Worm (Caenorhabditis elegans) whole organism, dauer: ENCODE results near the gene sex-1.

Experiments used
- unc-62 ChIP-seq: sonication (generic microtip); optimal IDR thresholded peaks from 2 replicates; lab custom pipeline; 2017; ENCODE audit warnings: missing biosample characterization, missing genetic modification reagents, missing genetic modification characterization

sex-1 gene

DNA sequence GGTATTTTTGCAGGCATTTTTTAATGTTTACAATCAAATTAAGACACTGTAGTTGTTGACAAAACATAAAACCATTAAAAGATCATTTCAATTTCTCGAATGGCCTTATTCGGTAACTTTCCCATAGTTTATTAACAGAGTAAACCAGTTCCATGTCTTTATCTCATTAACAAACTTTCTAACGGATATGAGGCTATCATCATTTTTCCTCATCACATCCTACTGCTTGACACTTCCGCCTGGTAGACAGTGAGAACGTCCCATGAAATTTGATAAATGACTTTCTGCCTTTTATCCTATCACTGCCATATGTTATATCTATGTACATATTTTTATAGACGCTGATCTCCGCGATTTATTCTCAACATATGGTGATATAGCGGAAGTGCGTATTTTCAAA is 34.6 kb downstream of the sex-1 start:
- TF ChIP-seq unc-62 (GFP tag; lab: Kevin White, UChicago), result no peak

DNA sequence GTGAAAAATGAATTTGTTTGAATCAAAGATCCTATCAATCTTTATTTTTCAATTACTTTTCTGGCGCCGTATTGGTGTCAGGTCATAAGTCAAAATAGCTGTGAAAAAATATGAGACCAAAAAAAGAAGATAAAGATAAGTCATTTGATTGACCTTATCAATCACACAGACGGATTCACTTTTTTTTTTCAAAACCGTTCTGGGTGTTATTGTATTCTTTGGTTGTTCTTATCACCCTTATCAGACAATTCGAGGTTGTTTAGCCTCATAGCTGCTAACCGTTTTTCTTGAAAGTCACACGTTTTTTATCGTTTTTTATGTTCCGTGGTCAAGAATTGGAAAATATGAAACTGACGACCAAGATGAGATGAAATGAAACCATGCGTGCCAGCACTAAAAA is 36.7 kb downstream of the sex-1 start:
- no peak for TF ChIP-seq unc-62 (GFP tag; lab: Kevin White, UChicago)

DNA sequence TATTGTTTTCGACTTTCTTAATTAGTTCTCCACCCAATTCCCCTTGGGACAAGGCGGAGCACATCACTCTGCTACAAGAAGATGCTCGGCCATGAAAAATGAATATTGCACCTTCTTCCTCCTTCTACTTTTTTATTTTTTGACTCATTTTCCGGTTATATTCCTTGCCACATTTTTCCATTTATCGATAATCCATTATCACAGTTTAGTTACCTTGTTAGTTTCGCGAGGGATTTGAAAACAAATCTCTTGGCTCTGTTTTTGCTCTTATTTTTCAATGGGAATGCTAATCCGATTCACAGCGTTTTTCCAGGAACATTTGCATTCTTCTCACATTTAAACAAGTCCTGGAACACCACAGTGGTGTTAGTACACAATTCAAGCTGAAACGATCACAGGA is 38.2 kb downstream of the sex-1 start, which contains the start of gene rnp-9:
Gene rnp-9 (plus strand): TSS at position 301 of the 400 bp plus-strand sequence.
- no peak for TF ChIP-seq unc-62 (GFP tag; lab: Kevin White, UChicago)

DNA sequence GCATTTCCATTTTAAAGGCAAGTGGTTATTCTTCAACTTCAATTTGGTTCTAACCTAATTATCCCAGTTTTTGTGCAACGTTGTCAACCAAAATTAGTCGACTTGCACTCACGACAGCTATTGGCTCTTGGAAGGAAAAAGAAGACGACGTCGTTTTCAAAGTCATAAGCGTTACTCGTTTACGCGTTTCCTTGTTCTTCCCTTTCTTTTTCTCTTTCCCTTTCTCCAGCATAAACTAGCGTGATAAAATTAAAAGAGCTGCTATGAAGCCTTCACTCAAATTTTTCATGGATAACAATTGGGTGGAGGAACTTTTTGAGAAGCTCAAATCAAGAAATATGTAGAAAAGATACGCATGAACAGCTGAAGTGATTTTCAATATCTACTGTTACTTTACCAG is 42.0 kb downstream of the sex-1 start:
- TF ChIP-seq unc-62 (GFP tag; lab: Kevin White, UChicago), result no peak

DNA sequence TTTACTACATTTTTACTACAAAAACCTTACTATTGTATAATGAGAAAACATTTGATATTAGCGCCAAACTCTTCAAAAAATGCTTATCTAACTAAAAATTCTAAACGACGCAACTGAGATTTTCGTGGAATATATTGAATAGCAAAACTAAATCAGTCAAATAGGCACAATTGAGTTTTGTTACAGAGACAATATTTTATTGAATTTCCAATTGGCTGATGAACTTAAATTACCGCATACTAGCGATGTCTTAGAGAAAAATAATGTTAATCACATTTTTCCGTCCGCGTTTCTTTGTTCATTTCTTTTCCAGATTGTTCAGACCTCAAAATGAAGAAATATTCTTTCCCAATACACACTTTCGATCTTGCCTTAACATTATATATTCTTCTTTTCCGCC is 42.7 kb downstream of the sex-1 start:
- no peak for TF ChIP-seq unc-62 (GFP tag; lab: Kevin White, UChicago)

DNA sequence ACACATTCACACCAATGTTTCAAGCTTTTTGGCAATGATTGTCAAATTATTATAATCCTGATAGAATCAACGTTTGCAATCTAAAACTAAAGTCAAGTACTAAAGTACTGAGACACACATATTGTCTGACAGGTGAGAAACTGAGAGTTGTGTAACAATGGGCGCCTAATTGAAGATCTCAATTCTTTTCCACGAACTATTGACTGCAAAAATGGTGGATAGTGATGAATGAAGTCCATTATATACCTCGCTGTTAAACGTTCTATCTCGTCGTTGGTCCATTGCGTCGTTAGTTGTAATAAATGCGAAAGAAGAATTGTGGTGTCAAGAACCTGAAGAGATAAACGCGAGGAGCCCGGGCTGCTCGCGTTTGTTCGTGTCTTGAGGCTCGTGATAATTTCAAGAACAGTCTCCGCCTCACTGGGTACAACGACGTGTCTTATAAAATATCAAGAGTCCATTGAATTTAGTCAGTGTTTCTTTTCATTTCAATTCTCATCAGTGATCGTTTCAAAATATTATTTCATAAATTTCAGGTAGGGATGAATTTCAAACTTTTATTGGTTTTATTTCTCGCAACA is 45.0 kb downstream of the sex-1 start, which contains the start of gene F09B9.4:
Gene F09B9.4 (plus strand): TSS at position 531 of the 581 bp plus-strand sequence.
- TF ChIP-seq unc-62 (GFP tag; lab: Kevin White, UChicago), result no peak

DNA sequence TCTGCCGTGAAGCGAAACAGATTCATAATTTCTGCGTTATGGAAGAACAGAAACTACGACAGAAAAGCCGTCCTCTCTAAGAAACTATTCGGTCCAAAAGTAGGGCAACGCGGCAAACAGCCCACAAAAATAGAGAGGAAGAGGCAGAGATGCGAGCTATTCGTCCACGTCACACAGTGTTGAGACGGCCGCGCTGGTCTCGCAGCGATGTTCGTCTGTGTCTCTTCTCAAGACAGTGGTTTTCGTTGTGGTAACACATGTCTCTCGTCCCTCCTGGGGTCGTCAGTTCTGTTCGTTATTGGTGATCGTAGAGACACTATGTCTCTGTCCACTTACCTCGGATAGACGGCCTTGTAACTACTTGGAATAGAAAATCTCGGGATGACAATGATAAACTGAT is 46.5 kb downstream of the sex-1 start, which contains the start of gene erd-2.1:
Gene erd-2.1 (minus strand): TSS at position 114 of the 400 bp plus-strand sequence.
- TF ChIP-seq unc-62 (GFP tag; lab: Kevin White, UChicago), result no peak

DNA sequence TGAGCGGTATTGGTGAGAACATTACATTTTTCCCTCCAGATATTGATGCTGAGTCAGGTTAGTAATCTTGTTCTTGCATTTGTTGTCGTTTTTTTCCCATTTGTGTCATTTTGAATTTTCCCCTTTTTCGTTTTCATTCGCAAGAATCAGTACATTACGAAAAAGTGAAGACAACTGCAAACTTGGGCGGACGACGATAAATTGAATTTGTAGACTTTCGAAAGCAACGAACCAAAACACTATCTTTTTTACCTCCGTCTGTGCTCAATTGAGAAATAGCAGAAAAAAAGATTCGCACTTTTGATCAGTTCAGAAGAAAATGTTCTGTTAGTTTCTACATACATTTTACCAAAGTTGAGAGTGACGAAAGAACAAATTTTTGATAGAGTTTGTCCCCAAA is 50.1 kb downstream of the sex-1 start:
- TF ChIP-seq unc-62 (GFP tag; lab: Kevin White, UChicago), result no peak

DNA sequence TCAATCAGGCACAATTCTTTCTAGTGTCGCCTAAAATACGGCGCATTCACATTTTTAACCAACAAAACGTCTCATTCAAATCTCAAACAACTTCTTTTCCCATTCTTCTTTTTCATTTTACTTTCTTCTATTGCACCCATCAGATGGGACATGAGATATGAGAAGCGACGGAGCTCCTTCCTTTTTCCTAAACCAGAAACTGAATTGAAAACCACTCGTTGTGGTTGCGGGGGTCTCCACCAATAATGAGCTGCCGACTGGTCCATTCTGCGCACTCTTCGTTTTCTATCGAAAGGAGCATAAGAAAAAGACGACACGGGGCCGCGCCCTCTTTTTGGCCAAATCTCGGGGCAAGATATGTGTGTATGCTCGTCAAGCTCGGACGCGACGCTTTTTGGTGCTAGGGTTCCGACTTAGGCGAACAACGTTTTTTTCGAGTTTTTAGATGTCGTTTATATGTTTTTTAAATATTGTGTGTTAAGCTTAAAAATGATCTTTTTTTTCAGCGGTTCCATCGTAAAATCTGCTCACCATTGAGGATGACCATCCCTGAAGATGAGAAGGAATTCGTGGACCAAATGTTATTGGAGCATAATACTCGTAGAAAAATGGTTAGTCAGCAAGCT is 50.8 kb downstream of the sex-1 start, which contains the start of gene F09B9.5:
Gene F09B9.5 (plus strand): TSS at position 501 of the 626 bp plus-strand sequence.
- TF ChIP-seq unc-62 (GFP tag; lab: Kevin White, UChicago), result no peak
